Fruit fly (Drosophila melanogaster): ENCODE data around the gene Nepl6.

dm6 chr2L:6391469-6391868 is 6.2 kb upstream of the Nepl6 start:
- TF ChIP-seq Gug (GFP tag; IDR thresholded peaks at IDR 0.05) (no peak), CG15601 (tag; optimal IDR thresholded peaks at IDR 0.05) (no peak), eve (GFP tag; optimal IDR thresholded peaks at IDR 0.05) (no peak), tio (GFP tag; optimal IDR thresholded peaks at IDR 0.05) (no peak), Rfx (GFP tag; IDR thresholded peaks at IDR 0.05) (no peak), Oaz (GFP tag; IDR thresholded peaks at IDR 0.05) (no peak)

Measured in whole organism, embryonic.